Fruit fly (Drosophila melanogaster): ENCODE results near the gene Gapdh2.

Gapdh2 gene

DNA sequence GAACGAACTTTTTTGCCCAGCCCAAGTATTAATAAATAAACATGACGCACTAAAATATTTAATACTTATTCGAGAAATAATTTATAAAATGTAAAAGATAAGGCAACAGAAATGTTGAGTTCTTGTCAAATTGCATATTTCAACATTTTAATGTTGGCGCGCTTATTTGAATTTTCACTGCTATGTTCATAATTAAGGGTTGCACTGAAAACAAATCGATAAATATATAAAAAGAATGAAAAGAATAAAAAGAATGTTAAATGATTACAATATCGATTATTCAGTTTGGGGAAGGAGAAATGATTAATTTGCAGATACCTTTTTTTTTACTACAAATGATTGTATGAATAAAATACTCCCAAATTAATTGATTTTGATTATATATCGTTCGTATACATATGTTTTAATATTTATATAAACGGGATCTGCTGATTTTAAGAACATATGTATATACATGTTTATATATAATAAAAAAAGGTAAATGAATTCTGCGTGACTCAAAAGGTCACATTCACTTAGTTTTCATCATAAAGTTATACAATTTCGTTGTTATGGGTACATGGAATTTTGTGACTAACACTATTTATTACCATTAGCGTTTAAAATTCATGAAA is 1.0 kb upstream of the Gapdh2 start:
- TF ChIP-seq CG32264 (GFP tag; optimal IDR thresholded peaks at IDR 0.05) (no peak), Jra (GFP tag; optimal IDR thresholded peaks at IDR 0.05) (no peak), CrebA (GFP tag; optimal IDR thresholded peaks at IDR 0.05; ENCODE audit: borderline replicate concordance) (no peak), lola (GFP tag; optimal IDR thresholded peaks at IDR 0.05) (no peak), jim (GFP tag; optimal IDR thresholded peaks at IDR 0.05) (no peak), dl (GFP tag; optimal IDR thresholded peaks at IDR 0.05; ENCODE audit: insufficient read depth in 1 of 2, partially characterized antibody in 2 of 2) (no peak)

DNA sequence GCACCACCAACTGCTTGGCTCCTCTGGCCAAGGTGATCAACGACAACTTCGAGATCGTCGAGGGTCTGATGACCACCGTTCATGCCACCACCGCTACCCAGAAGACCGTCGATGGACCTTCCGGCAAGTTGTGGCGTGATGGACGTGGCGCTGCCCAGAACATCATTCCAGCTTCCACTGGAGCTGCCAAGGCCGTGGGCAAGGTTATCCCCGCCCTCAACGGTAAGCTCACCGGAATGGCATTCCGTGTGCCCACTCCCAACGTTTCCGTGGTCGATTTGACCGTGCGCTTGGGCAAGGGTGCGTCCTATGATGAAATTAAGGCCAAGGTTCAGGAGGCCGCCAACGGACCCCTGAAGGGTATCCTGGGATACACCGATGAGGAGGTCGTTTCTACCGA is 836 bp downstream of the Gapdh2 start:
- TF ChIP-seq sage (GFP tag; optimal IDR thresholded peaks at IDR 0.05) (no peak), GATAd (GFP tag; optimal IDR thresholded peaks at IDR 0.05) (no peak), N (GFP tag; optimal IDR thresholded peaks at IDR 0.05) (no peak), Vsx2 (GFP tag; optimal IDR thresholded peaks at IDR 0.05; ENCODE audit: partially characterized antibody) (no peak), dl (GFP tag; optimal IDR thresholded peaks at IDR 0.05; ENCODE audit: insufficient read depth in 1 of 2, partially characterized antibody in 2 of 2) (no peak), foxo (GFP tag; optimal IDR thresholded peaks at IDR 0.05) (no peak), jim (GFP tag; optimal IDR thresholded peaks at IDR 0.05) (no peak), Hr78 (GFP tag; optimal IDR thresholded peaks at IDR 0.05) (no peak), h (GFP tag; optimal IDR thresholded peaks at IDR 0.05) (no peak)

DNA sequence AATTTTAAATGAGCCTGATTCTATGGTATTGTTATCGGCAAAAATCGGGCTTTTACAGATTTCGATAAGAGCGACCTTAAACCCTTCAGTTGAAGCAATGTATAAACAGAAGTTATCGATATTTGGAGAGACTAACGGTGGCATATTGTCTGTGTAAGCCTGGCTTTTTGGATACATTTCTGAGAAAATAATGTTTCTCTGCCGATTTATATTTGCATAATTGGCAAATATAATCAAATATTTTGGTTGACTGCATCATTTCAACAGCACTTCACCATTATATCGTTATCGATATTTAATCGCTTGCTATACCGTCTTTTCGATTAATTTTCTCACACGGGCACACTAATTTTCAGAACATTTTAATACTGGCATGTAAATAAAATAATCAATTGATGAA is 1.9 kb downstream of the Gapdh2 start, which contains the start of gene CG16952:
Gene CG16952 (plus strand): TSS at position 341 of the 400 bp plus-strand sequence.
- TF ChIP-seq dmrt93B (GFP tag; optimal IDR thresholded peaks at IDR 0.05): no peak
- no peak for TF ChIP-seq brk (GFP tag; optimal IDR thresholded peaks at IDR 0.05)
- TF ChIP-seq foxo (GFP tag; optimal IDR thresholded peaks at IDR 0.05): peak in 1 of 2 experiments; percentile 9
- TF ChIP-seq HLH106 (tag; optimal IDR thresholded peaks at IDR 0.05): no peak
- no peak for TF ChIP-seq h (GFP tag; optimal IDR thresholded peaks at IDR 0.05)
- TF ChIP-seq Rel (GFP tag; optimal IDR thresholded peaks at IDR 0.05): no peak
- peak; percentile 19 for TF ChIP-seq Rel (tag; optimal IDR thresholded peaks at IDR 0.05)
- no peak for TF ChIP-seq CG9705 (GFP tag; optimal IDR thresholded peaks at IDR 0.05)
- TF ChIP-seq psq (GFP tag; optimal IDR thresholded peaks at IDR 0.05): no peak
- no peak for TF ChIP-seq dsf (GFP tag; optimal IDR thresholded peaks at IDR 0.05; ENCODE audit: borderline replicate concordance)
- TF ChIP-seq Jra (GFP tag; optimal IDR thresholded peaks at IDR 0.05): no peak
- TF ChIP-seq N (GFP tag; optimal IDR thresholded peaks at IDR 0.05): peak; percentile 65
- no peak for TF ChIP-seq Mio (GFP tag; optimal IDR thresholded peaks at IDR 0.05)
- no peak for TF ChIP-seq br (GFP tag; optimal IDR thresholded peaks at IDR 0.05)
- no peak for TF ChIP-seq GATAd (GFP tag; optimal IDR thresholded peaks at IDR 0.05)
- TF ChIP-seq jim (GFP tag; optimal IDR thresholded peaks at IDR 0.05): no peak
- no peak for TF ChIP-seq Hr83 (GFP tag; optimal IDR thresholded peaks at IDR 0.05; ENCODE audit: poor library complexity, severe bottlenecking)
- no peak for TF ChIP-seq sage (GFP tag; optimal IDR thresholded peaks at IDR 0.05)
- no peak for TF ChIP-seq Dfd (GFP tag; optimal IDR thresholded peaks at IDR 0.05)
- peak; percentile 2 for TF ChIP-seq fru (GFP tag; optimal IDR thresholded peaks at IDR 0.05)
- TF ChIP-seq CG32264 (GFP tag; optimal IDR thresholded peaks at IDR 0.05): no peak
- no peak for TF ChIP-seq Sp1 (GFP tag; optimal IDR thresholded peaks at IDR 0.05)

DNA sequence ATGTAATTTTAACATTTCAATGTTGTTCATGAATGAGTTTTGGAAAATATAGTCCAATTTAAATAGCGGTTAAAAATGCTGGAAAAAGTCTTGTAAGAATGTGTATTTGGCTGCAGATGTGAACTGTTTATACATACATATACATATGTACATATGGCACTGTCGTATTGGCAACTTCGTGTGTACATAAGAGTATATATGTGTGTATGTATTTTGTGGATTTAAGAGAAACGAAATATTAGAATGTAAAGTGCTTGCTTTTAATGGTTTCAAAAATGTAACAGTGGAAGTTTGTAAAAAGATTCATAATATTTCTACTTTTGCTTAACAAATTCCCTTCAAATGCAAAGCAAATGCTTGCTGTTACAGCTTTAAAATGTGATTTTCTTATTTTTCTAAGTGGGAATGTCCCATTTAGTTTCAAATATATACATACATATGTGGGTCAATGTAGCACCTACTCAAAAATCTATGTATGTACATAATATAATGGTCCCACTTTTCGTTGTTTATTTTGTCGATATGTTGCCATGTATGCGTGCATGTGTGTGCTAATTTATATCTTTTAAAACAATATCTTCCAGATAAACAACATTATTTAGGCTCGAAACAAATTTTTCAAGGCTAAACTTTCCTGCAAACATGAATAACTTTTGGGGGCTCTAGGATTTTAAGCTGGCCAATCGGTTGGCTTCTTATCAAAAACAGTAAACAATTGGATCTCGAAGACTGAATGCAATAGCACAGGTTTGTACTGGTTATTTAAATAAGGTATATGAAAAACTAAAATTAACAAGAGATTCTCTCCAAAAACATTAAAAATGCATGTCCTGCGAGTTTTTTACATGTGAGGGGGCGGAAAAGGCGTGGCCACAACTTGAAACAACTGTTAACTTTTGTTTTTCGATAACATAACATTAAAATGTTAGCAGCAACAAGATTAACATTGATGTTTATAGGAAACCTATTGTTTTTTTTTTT is 3.1 kb downstream of the Gapdh2 start:
- TF ChIP-seq dl (GFP tag; optimal IDR thresholded peaks at IDR 0.05; ENCODE audit: insufficient read depth in 1 of 2, partially characterized antibody in 2 of 2): no peak
- no peak for TF ChIP-seq Dfd (GFP tag; optimal IDR thresholded peaks at IDR 0.05)
- no peak for TF ChIP-seq br (GFP tag; optimal IDR thresholded peaks at IDR 0.05)
- peak; percentile 23 for TF ChIP-seq sv (GFP tag; optimal IDR thresholded peaks at IDR 0.05)
- no peak for TF ChIP-seq woc (GFP tag; optimal IDR thresholded peaks at IDR 0.05)
- no peak for TF ChIP-seq rgr (GFP tag; optimal IDR thresholded peaks at IDR 0.05)
- no peak for TF ChIP-seq Dif (GFP tag; optimal IDR thresholded peaks at IDR 0.05; ENCODE audit: partially characterized antibody)
- TF ChIP-seq Myc (optimal IDR thresholded peaks at IDR 0.05): no peak
- TF ChIP-seq fru (GFP tag; optimal IDR thresholded peaks at IDR 0.05): no peak
- no peak for TF ChIP-seq CrebA (GFP tag; optimal IDR thresholded peaks at IDR 0.05; ENCODE audit: borderline replicate concordance)
- TF ChIP-seq pan (optimal IDR thresholded peaks at IDR 0.05): no peak
- no peak for TF ChIP-seq foxo (GFP tag; optimal IDR thresholded peaks at IDR 0.05)
- no peak for TF ChIP-seq Sp1 (GFP tag; optimal IDR thresholded peaks at IDR 0.05)
- TF ChIP-seq jim (GFP tag; optimal IDR thresholded peaks at IDR 0.05): no peak
- no peak for TF ChIP-seq ey (GFP tag; optimal IDR thresholded peaks at IDR 0.05)
- TF ChIP-seq dmrt93B (GFP tag; optimal IDR thresholded peaks at IDR 0.05): no peak
- peak; percentile 21 for TF ChIP-seq psq (GFP tag; optimal IDR thresholded peaks at IDR 0.05)
- TF ChIP-seq lola (GFP tag; optimal IDR thresholded peaks at IDR 0.05): no peak
- no peak for TF ChIP-seq GATAd (GFP tag; optimal IDR thresholded peaks at IDR 0.05)
- no peak for TF ChIP-seq Hnf4 (GFP tag; optimal IDR thresholded peaks at IDR 0.05)
- no peak for TF ChIP-seq Vsx2 (GFP tag; optimal IDR thresholded peaks at IDR 0.05; ENCODE audit: partially characterized antibody)
- no peak for TF ChIP-seq Mio (GFP tag; optimal IDR thresholded peaks at IDR 0.05)
- no peak for TF ChIP-seq N (GFP tag; optimal IDR thresholded peaks at IDR 0.05)
- peak; percentile 27 for TF ChIP-seq OdsH (GFP tag; optimal IDR thresholded peaks at IDR 0.05)
- peak; percentile 44 for TF ChIP-seq Jra (GFP tag; optimal IDR thresholded peaks at IDR 0.05)
- no peak for TF ChIP-seq Rel (GFP tag; optimal IDR thresholded peaks at IDR 0.05)
- no peak for TF ChIP-seq Rel (tag; optimal IDR thresholded peaks at IDR 0.05)
- TF ChIP-seq tai (GFP tag; optimal IDR thresholded peaks at IDR 0.05): no peak
- no peak for TF ChIP-seq CG32264 (GFP tag; optimal IDR thresholded peaks at IDR 0.05)
- no peak for TF ChIP-seq HLH106 (tag; optimal IDR thresholded peaks at IDR 0.05)

All from whole organism, wandering third instar larva.